Fruit fly (Drosophila melanogaster): ENCODE data around the gene wts.

wts gene

DNA sequence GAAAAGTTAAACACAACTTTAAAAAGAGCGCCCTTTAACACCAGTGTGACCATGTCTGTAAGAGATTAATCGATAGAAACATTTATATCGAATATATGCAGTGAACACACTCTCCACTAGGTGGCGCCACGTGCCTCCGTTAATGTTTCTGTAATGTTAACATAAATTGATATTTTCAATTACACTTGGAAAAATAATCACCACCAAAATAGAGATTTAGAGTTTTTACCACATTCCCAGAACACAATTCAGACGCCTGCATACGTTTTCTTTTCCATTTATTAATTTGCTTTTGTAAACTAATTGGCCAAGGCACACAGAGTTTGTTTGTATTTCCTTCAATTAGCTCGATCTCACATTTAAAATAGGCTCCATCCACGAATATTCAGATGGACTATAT lies 17.1 kb downstream of the wts start:
- TF ChIP-seq CG15710 (tag; optimal IDR thresholded peaks at IDR 0.05), result no peak
- no peak for TF ChIP-seq CG13204 (GFP tag; optimal IDR thresholded peaks at IDR 0.05)
- peak; percentile 77 for TF ChIP-seq fd96Ca (GFP tag; IDR thresholded peaks at IDR 0.05)
- TF ChIP-seq CG17806 (tag; optimal IDR thresholded peaks at IDR 0.05), result peak; percentile 8
- no peak for TF ChIP-seq gl (tag; optimal IDR thresholded peaks at IDR 0.05)
- peak; percentile 76 for TF ChIP-seq Ets98B (GFP tag; IDR thresholded peaks at IDR 0.05)
- peak; percentile 6 for TF ChIP-seq Pif1A (GFP tag; optimal IDR thresholded peaks at IDR 0.05)
- TF ChIP-seq EcR (GFP tag; optimal IDR thresholded peaks at IDR 0.05), result no peak
- TF ChIP-seq rn (GFP tag; IDR thresholded peaks at IDR 0.05), result peak; percentile 79
- TF ChIP-seq CG4496 (GFP tag; IDR thresholded peaks at IDR 0.05), result peak; percentile 89
- no peak for TF ChIP-seq CG34367 (tag; optimal IDR thresholded peaks at IDR 0.05)
- peak; percentile 32 for TF ChIP-seq Pif1B (GFP tag; optimal IDR thresholded peaks at IDR 0.05)
- TF ChIP-seq CG8301 (tag; optimal IDR thresholded peaks at IDR 0.05), result no peak
- TF ChIP-seq CG10348 (GFP tag; IDR thresholded peaks at IDR 0.05), result no peak
- no peak for TF ChIP-seq CG14655 (GFP tag; optimal IDR thresholded peaks at IDR 0.05)
- no peak for TF ChIP-seq Snoo (tag; optimal IDR thresholded peaks at IDR 0.05)
- peak; percentile 75 for TF ChIP-seq CG12605 (GFP tag; IDR thresholded peaks at IDR 0.05)
- TF ChIP-seq D1 (tag; optimal IDR thresholded peaks at IDR 0.05), result no peak
- TF ChIP-seq CG8159 (tag; optimal IDR thresholded peaks at IDR 0.05), result no peak
- TF ChIP-seq CG32121 (GFP tag; IDR thresholded peaks at IDR 0.05), result peak; percentile 80
- TF ChIP-seq CG9948 (tag; optimal IDR thresholded peaks at IDR 0.05), result no peak

- TF ChIP-seq CG32121 (GFP tag; IDR thresholded peaks at IDR 0.05), result no peak
- peak; percentile 7 for TF ChIP-seq EcR (GFP tag; optimal IDR thresholded peaks at IDR 0.05)
- TF ChIP-seq CG4496 (GFP tag; IDR thresholded peaks at IDR 0.05), result no peak
- TF ChIP-seq Snoo (tag; optimal IDR thresholded peaks at IDR 0.05), result no peak
- no peak for TF ChIP-seq D1 (tag; optimal IDR thresholded peaks at IDR 0.05)
- peak; percentile 12 for TF ChIP-seq CG13204 (GFP tag; optimal IDR thresholded peaks at IDR 0.05)
- TF ChIP-seq CG12605 (GFP tag; IDR thresholded peaks at IDR 0.05), result no peak
Observed at dm6 chr3R:30782553-30782952, 23.9 kb downstream of the wts start.

DNA sequence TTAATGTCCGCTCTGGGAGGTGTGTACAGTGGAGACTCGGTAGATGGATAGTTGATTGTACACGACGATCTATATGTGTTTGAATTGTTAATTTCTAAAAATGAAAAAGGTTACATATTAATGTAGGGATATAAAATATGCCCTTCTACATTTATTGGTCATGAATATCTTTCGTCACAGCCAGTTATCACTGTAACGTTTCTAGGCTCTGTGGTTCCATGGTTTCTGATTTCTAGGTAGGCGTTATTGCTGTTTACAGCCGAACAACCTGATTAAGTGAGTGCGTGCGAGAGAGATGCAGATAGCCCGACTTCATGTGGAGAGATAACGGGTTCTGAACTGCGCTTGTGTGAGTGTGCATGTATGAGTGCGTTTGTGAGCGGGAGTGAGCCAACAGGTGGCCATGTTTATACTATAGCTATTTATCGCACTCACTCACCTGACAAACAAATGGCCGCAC lies 24.7 kb downstream of the wts start:
- TF ChIP-seq D1 (tag; optimal IDR thresholded peaks at IDR 0.05), result peak; percentile 76
- peak; percentile 95 for TF ChIP-seq CG14655 (GFP tag; optimal IDR thresholded peaks at IDR 0.05)
- peak; percentile 89 for TF ChIP-seq CG13204 (GFP tag; optimal IDR thresholded peaks at IDR 0.05)
- peak; percentile 97 for TF ChIP-seq Ets98B (GFP tag; IDR thresholded peaks at IDR 0.05)
- peak; percentile 95 for TF ChIP-seq CG8159 (tag; optimal IDR thresholded peaks at IDR 0.05)
- TF ChIP-seq CG4496 (GFP tag; IDR thresholded peaks at IDR 0.05), result peak; percentile 97
- peak; percentile 97 for TF ChIP-seq fd96Ca (GFP tag; IDR thresholded peaks at IDR 0.05)
- peak; percentile 75 for TF ChIP-seq Snoo (tag; optimal IDR thresholded peaks at IDR 0.05)
- peak; percentile 89 for TF ChIP-seq EcR (GFP tag; optimal IDR thresholded peaks at IDR 0.05)
- peak; percentile 95 for TF ChIP-seq CG12605 (GFP tag; IDR thresholded peaks at IDR 0.05)
- peak; percentile 95 for TF ChIP-seq CG15710 (tag; optimal IDR thresholded peaks at IDR 0.05)
- peak; percentile 81 for TF ChIP-seq gl (tag; optimal IDR thresholded peaks at IDR 0.05)
- peak; percentile 95 for TF ChIP-seq CG8301 (tag; optimal IDR thresholded peaks at IDR 0.05)
- TF ChIP-seq CG17806 (tag; optimal IDR thresholded peaks at IDR 0.05), result peak; percentile 94
- peak; percentile 94 for TF ChIP-seq CG34367 (tag; optimal IDR thresholded peaks at IDR 0.05)
- peak; percentile 96 for TF ChIP-seq CG32121 (GFP tag; IDR thresholded peaks at IDR 0.05)
- peak; percentile 88 for TF ChIP-seq rn (GFP tag; IDR thresholded peaks at IDR 0.05)
- peak; percentile 93 for TF ChIP-seq Pif1B (GFP tag; optimal IDR thresholded peaks at IDR 0.05)
- peak; percentile 70 for TF ChIP-seq CG10348 (GFP tag; IDR thresholded peaks at IDR 0.05)
- TF ChIP-seq CG9948 (tag; optimal IDR thresholded peaks at IDR 0.05), result peak; percentile 93
- peak; percentile 93 for TF ChIP-seq Pif1A (GFP tag; optimal IDR thresholded peaks at IDR 0.05)

dm6 chr3R:30781116-30781515 lies 25.3 kb downstream of the wts start:
- TF ChIP-seq CG8301 (tag; optimal IDR thresholded peaks at IDR 0.05) (no peak), Snoo (tag; optimal IDR thresholded peaks at IDR 0.05) (no peak), CG15710 (tag; optimal IDR thresholded peaks at IDR 0.05) (no peak), D1 (tag; optimal IDR thresholded peaks at IDR 0.05) (no peak), gl (tag; optimal IDR thresholded peaks at IDR 0.05) (no peak), CG14655 (GFP tag; optimal IDR thresholded peaks at IDR 0.05) (no peak), CG32121 (GFP tag; IDR thresholded peaks at IDR 0.05) (no peak), CG10348 (GFP tag; IDR thresholded peaks at IDR 0.05) (no peak), CG17806 (tag; optimal IDR thresholded peaks at IDR 0.05) (no peak), CG13204 (GFP tag; optimal IDR thresholded peaks at IDR 0.05) (no peak), CG4496 (GFP tag; IDR thresholded peaks at IDR 0.05) (no peak), Ets98B (GFP tag; IDR thresholded peaks at IDR 0.05) (no peak)

DNA sequence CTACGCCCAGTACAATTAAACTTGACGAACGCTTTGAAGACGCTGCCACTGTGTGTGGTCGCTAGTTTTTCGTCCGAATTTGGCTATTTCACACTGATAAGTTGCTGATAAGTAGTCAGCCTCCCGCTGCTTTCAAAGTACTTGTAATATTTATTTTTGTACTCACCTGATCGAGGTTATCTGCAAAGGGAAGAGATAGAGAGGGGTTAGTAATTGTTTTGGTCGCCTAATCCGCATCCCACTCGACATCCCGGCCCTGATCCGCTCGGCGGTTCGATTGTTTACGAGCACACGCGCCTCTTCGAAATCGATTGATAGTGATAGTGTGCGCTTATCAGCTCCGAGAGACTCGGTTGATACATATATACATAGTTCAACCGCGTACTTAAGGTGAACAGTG lies 26.0 kb downstream of the wts start:
- TF ChIP-seq CG34367 (tag; optimal IDR thresholded peaks at IDR 0.05) (no peak), CG8159 (tag; optimal IDR thresholded peaks at IDR 0.05) (no peak), EcR (GFP tag; optimal IDR thresholded peaks at IDR 0.05) (no peak), CG9948 (tag; optimal IDR thresholded peaks at IDR 0.05) (no peak), CG8301 (tag; optimal IDR thresholded peaks at IDR 0.05) (no peak), CG13204 (GFP tag; optimal IDR thresholded peaks at IDR 0.05) (no peak), CG15710 (tag; optimal IDR thresholded peaks at IDR 0.05) (no peak), gl (tag; optimal IDR thresholded peaks at IDR 0.05) (no peak), Ets98B (GFP tag; IDR thresholded peaks at IDR 0.05) (no peak), rn (GFP tag; IDR thresholded peaks at IDR 0.05) (no peak), Pif1B (GFP tag; optimal IDR thresholded peaks at IDR 0.05) (no peak), CG32121 (GFP tag; IDR thresholded peaks at IDR 0.05) (no peak), Snoo (tag; optimal IDR thresholded peaks at IDR 0.05) (no peak)

DNA sequence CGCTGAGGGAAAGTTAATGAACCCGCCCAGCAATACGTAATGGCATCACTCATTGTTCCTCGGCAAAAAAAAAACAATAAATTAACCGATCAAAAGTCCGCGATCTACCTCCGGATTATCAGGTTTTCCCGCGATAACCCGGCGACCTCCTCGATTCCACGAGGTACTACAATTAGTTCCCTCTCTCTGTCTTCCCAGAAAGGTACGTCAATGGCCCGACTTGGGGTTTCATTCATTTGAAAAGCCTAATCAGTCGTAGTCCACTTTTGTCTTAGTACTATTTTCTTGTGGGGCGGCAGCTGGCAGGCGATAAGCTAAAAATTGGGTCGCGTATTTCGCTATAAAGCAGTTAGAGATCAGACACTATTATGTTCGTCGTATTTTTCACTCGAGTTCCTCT lies 27.2 kb downstream of the wts start:
- peak; percentile 41 for TF ChIP-seq EcR (GFP tag; optimal IDR thresholded peaks at IDR 0.05)
- no peak for TF ChIP-seq rn (GFP tag; IDR thresholded peaks at IDR 0.05)
